Worm (Caenorhabditis elegans): ENCODE data around the gene sma-3.

sma-3 gene

ce11 chrIII:6850255-6850654, 13.5 kb downstream of the sma-3 start, which contains the start of gene srv-1:
Gene srv-1, plus strand, starts transcription at chrIII:6850385.
- no peak for TF ChIP-seq pax-1 (tag; optimal IDR thresholded peaks at IDR 0.05)
- no peak for TF ChIP-seq ceh-48 (tag; optimal IDR thresholded peaks at IDR 0.05)
- no peak for TF ChIP-seq rnt-1 (tag; optimal IDR thresholded peaks at IDR 0.05)
- peak; percentile 30 for TF ChIP-seq elt-2 (tag; optimal IDR thresholded peaks at IDR 0.05)
- TF ChIP-seq C08G9.2 (tag; optimal IDR thresholded peaks at IDR 0.05): no peak
- no peak for TF ChIP-seq K02D7.2 (tag; optimal IDR thresholded peaks at IDR 0.05)
- no peak for TF ChIP-seq ceh-31 (tag; optimal IDR thresholded peaks at IDR 0.05)
- TF ChIP-seq K09A11.1 (tag; optimal IDR thresholded peaks at IDR 0.05; ENCODE audit: insufficient read depth): no peak
- TF ChIP-seq unc-3 (GFP tag; conservative IDR thresholded peaks at IDR 0.05): no peak
- TF ChIP-seq unc-3 (tag; optimal IDR thresholded peaks at IDR 0.05): no peak

ce11 chrIII:6848654-6849204, 15.0 kb downstream of the sma-3 start, which contains the start of gene dhhc-5:
Gene dhhc-5, minus strand, starts transcription at chrIII:6849059.
- peak; percentile 0 for TF ChIP-seq hlh-30 (tag; optimal IDR thresholded peaks at IDR 0.05; ENCODE audit: insufficient read depth)
- TF ChIP-seq ceh-34 (tag; optimal IDR thresholded peaks at IDR 0.05): no peak

ce11 chrIII:6839091-6839490, 24.7 kb downstream of the sma-3 start:
- TF ChIP-seq ceh-14 (tag; optimal IDR thresholded peaks at IDR 0.05) (no peak), pha-2 (tag; optimal IDR thresholded peaks at IDR 0.05) (no peak), eyg-1 (tag; optimal IDR thresholded peaks at IDR 0.05) (no peak), C08G9.2 (tag; optimal IDR thresholded peaks at IDR 0.05) (no peak), fax-1 (tag; optimal IDR thresholded peaks at IDR 0.05) (no peak), elt-2 (tag; optimal IDR thresholded peaks at IDR 0.05) (no peak), rnt-1 (tag; optimal IDR thresholded peaks at IDR 0.05) (no peak), elt-4 (tag; optimal IDR thresholded peaks at IDR 0.05) (no peak), ceh-31 (tag; optimal IDR thresholded peaks at IDR 0.05) (no peak), pag-3 (tag; optimal IDR thresholded peaks at IDR 0.05; ENCODE audit: borderline replicate concordance) (no peak), ama-1 (optimal IDR thresholded peaks at IDR 0.05) (no peak), ceh-48 (tag; optimal IDR thresholded peaks at IDR 0.05) (no peak), ceh-9 (tag; optimal IDR thresholded peaks at IDR 0.05) (no peak), npax-4 (tag; optimal IDR thresholded peaks at IDR 0.05) (no peak), pax-1 (tag; optimal IDR thresholded peaks at IDR 0.05) (no peak)

- TF ChIP-seq eyg-1 (tag; optimal IDR thresholded peaks at IDR 0.05) (no peak), lin-11 (tag; optimal IDR thresholded peaks at IDR 0.05) (no peak), pag-3 (tag; optimal IDR thresholded peaks at IDR 0.05; ENCODE audit: borderline replicate concordance) (no peak), ceh-6 (GFP tag; optimal IDR thresholded peaks at IDR 0.05) (no peak), ceh-24 (tag; optimal IDR thresholded peaks at IDR 0.05) (no peak), unc-42 (tag; optimal IDR thresholded peaks at IDR 0.05) (no peak), F13H6.1 (tag; optimal IDR thresholded peaks at IDR 0.05) (no peak), unc-55 (GFP tag; optimal IDR thresholded peaks at IDR 0.05) (no peak), unc-86 (tag; optimal IDR thresholded peaks at IDR 0.05) (no peak), fkh-10 (GFP tag; optimal IDR thresholded peaks at IDR 0.05) (no peak), ceh-2 (tag; optimal IDR thresholded peaks at IDR 0.05) (no peak), hlh-13 (GFP tag; optimal IDR thresholded peaks at IDR 0.05) (no peak), pax-1 (tag; optimal IDR thresholded peaks at IDR 0.05) (no peak), dve-1 (tag; optimal IDR thresholded peaks at IDR 0.05) (no peak), ref-2 (tag; optimal IDR thresholded peaks at IDR 0.05) (no peak), rnt-1 (tag; optimal IDR thresholded peaks at IDR 0.05) (no peak), nfya-1 (tag; optimal IDR thresholded peaks at IDR 0.05) (no peak)
These were observed 26.4 kb downstream of the sma-3 start for ce11 chrIII:6837320-6837719.

- TF ChIP-seq ceh-34 (tag; optimal IDR thresholded peaks at IDR 0.05): peak; percentile 7
- no peak for TF ChIP-seq ztf-16 (tag; optimal IDR thresholded peaks at IDR 0.05)
These were observed 32.5 kb downstream of the sma-3 start for ce11 chrIII:6831312-6831711.
